Fruit fly (Drosophila melanogaster) whole organism, prepupa: ENCODE results near the gene mAChR-C.

ENCODE experiments used
- Blimp-1 ChIP-seq: fragments of 200-800 bp; sonication (Bioruptor generic); optimal IDR thresholded peaks from 3 replicates; lab custom pipeline; 2017; ENCODE audit warnings: missing biosample characterization, missing genetic modification characterization, mild to moderate bottlenecking, moderate library complexity, missing genetic modification reagents
- CG10631 ChIP-seq: fragments of 200-800 bp; sonication (Bioruptor generic); optimal IDR thresholded peaks from 2 replicates; lab custom pipeline; 2016; ENCODE audit warnings: missing biosample characterization, missing genetic modification characterization
- CG11902 ChIP-seq: fragments of 200-800 bp; sonication (Bioruptor generic); optimal IDR thresholded peaks from 3 replicates; lab custom pipeline; 2016; ENCODE audit warnings: missing biosample characterization, missing genetic modification characterization
- CG15336 ChIP-seq: fragments of 200-800 bp; sonication (Bioruptor generic); IDR thresholded peaks from 2 replicates; pipeline ENCODE4 v1.3.6; 2022; ENCODE audit warnings: missing biosample characterization, missing genetic modification characterization
- CG16779 ChIP-seq: fragments of 200-800 bp; sonication (Bioruptor generic); optimal IDR thresholded peaks from 3 replicates; lab custom pipeline; 2017; ENCODE audit warnings: missing biosample characterization, mild to moderate bottlenecking, missing genetic modification characterization
- CG3032 ChIP-seq: fragments of 200-800 bp; optimal IDR thresholded peaks from 2 replicates; lab custom pipeline; 2019; ENCODE audit warnings: missing biosample characterization, mild to moderate bottlenecking, missing genetic modification characterization, moderate library complexity
- CG31627 ChIP-seq: fragments of 200-800 bp; sonication (Bioruptor generic); optimal IDR thresholded peaks from 3 replicates; lab custom pipeline; 2016; ENCODE audit warnings: missing biosample characterization, missing genetic modification characterization
- CG32006 ChIP-seq: fragments of 200-800 bp; sonication (Bioruptor generic); optimal IDR thresholded peaks from 3 replicates; lab custom pipeline; 2017; ENCODE audit warnings: missing biosample characterization, mild to moderate bottlenecking, missing genetic modification characterization
- CG3919 ChIP-seq: fragments of 200-800 bp; sonication (Bioruptor generic); optimal IDR thresholded peaks from 3 replicates; lab custom pipeline; 2016; ENCODE audit warnings: missing biosample characterization, missing genetic modification characterization
- CG6276 ChIP-seq: fragments of 200-800 bp; sonication (Bioruptor generic); optimal IDR thresholded peaks from 2 replicates; lab custom pipeline; 2017; ENCODE audit warnings: missing biosample characterization, mild to moderate bottlenecking, missing genetic modification characterization
- CG6792 ChIP-seq: fragments of 200-800 bp; sonication (Bioruptor generic); optimal IDR thresholded peaks from 3 replicates; lab custom pipeline; 2016; ENCODE audit warnings: missing biosample characterization, missing genetic modification characterization
- CG6854 ChIP-seq: fragments of 200-800 bp; sonication (Bioruptor generic); optimal IDR thresholded peaks from 2 replicates; lab custom pipeline; 2017; ENCODE audit warnings: missing biosample characterization, mild to moderate bottlenecking, missing genetic modification characterization
- CG8119 ChIP-seq: fragments of 200-800 bp; sonication (Bioruptor generic); IDR thresholded peaks from 3 replicates; pipeline ENCODE4 v1.3.6; 2022; ENCODE audit warnings: missing biosample characterization, missing genetic modification characterization
- CG8319 ChIP-seq: fragments of 200-800 bp; sonication (Bioruptor generic); optimal IDR thresholded peaks from 3 replicates; lab custom pipeline; 2016; ENCODE audit warnings: missing biosample characterization, missing genetic modification characterization
- CG8632 ChIP-seq: fragments of 200-800 bp; sonication (Bioruptor generic); optimal IDR thresholded peaks from 3 replicates; lab custom pipeline; 2016; ENCODE audit warnings: missing biosample characterization, missing genetic modification characterization
- CG9139 ChIP-seq: fragments of 200-800 bp; sonication (Bioruptor generic); optimal IDR thresholded peaks from 3 replicates; lab custom pipeline; 2017; ENCODE audit warnings: missing biosample characterization, mild to moderate bottlenecking, missing genetic modification characterization
- Ets21C ChIP-seq: fragments of 200-800 bp; sonication (Bioruptor generic); optimal IDR thresholded peaks from 3 replicates; lab custom pipeline; 2016; ENCODE audit warnings: missing biosample characterization, missing genetic modification characterization
- Hr38 ChIP-seq: sonication (Bioruptor generic); optimal IDR thresholded peaks from 2 replicates; lab custom pipeline; 2016; ENCODE audit warnings: missing biosample characterization, missing genetic modification characterization
- Hr39 ChIP-seq: fragments of 200-800 bp; sonication (Bioruptor generic); optimal IDR thresholded peaks from 2 replicates; lab custom pipeline; 2016; ENCODE audit warnings: missing biosample characterization, missing genetic modification characterization
- Hr4 ChIP-seq: fragments of 200-800 bp; sonication (Bioruptor generic); optimal IDR thresholded peaks from 3 replicates; lab custom pipeline; 2016; ENCODE audit warnings: missing biosample characterization, missing genetic modification characterization
- Met ChIP-seq: fragments of 200-800 bp; sonication (Bioruptor generic); optimal IDR thresholded peaks from 3 replicates; lab custom pipeline; 2016; ENCODE audit warnings: missing biosample characterization, missing genetic modification characterization
- OdsH ChIP-seq: fragments of 200-800 bp; sonication (Bioruptor generic); optimal IDR thresholded peaks from 3 replicates; lab custom pipeline; 2016; ENCODE audit warnings: missing biosample characterization, missing genetic modification characterization
- Sox102F ChIP-seq: fragments of 200-800 bp; sonication (Bioruptor generic); optimal IDR thresholded peaks from 2 replicates; lab custom pipeline; 2016; ENCODE audit warnings: missing biosample characterization, mild to moderate bottlenecking, missing genetic modification characterization
- Sox14 ChIP-seq: fragments of 200-800 bp; sonication (Bioruptor generic); optimal IDR thresholded peaks from 3 replicates; lab custom pipeline; 2016; ENCODE audit warnings: missing biosample characterization, missing genetic modification characterization
- Sox15 ChIP-seq: fragments of 200-800 bp; sonication (Bioruptor generic); optimal IDR thresholded peaks from 3 replicates; lab custom pipeline; 2016; ENCODE audit warnings: missing biosample characterization, missing genetic modification characterization
- achi ChIP-seq: fragments of 200-800 bp; sonication (Bioruptor generic); optimal IDR thresholded peaks from 3 replicates; lab custom pipeline; 2016; ENCODE audit warnings: missing biosample characterization, missing genetic modification characterization
- acj6 ChIP-seq: fragments of 200-800 bp; sonication (Bioruptor generic); optimal IDR thresholded peaks from 3 replicates; lab custom pipeline; 2016; ENCODE audit warnings: missing biosample characterization, missing genetic modification characterization
- cyc ChIP-seq: fragments of 200-800 bp; sonication (Bioruptor generic); optimal IDR thresholded peaks from 3 replicates; lab custom pipeline; 2016; ENCODE audit warnings: missing biosample characterization, missing genetic modification characterization
- dac ChIP-seq: fragments of 200-800 bp; sonication (Bioruptor generic); optimal IDR thresholded peaks from 2 replicates; lab custom pipeline; 2017; ENCODE audit warnings: missing biosample characterization, mild to moderate bottlenecking, missing genetic modification characterization
- dsx ChIP-seq: fragments of 200-800 bp; optimal IDR thresholded peaks from 3 replicates; lab custom pipeline; 2019; ENCODE audit warnings: missing biosample characterization, mild to moderate bottlenecking, missing genetic modification characterization, moderate library complexity; ENCODE audit not compliant: poor library complexity, severe bottlenecking
- eg ChIP-seq: fragments of 200-800 bp; sonication (Bioruptor generic); IDR thresholded peaks from 3 replicates; pipeline ENCODE4 v1.3.6; 2022; ENCODE audit warnings: missing biosample characterization, missing genetic modification characterization
- esn ChIP-seq: fragments of 200-800 bp; sonication (Bioruptor generic); optimal IDR thresholded peaks from 2 replicates; lab custom pipeline; 2016; ENCODE audit warnings: missing biosample characterization, mild to moderate bottlenecking, missing genetic modification characterization, moderate library complexity
- fd59A ChIP-seq: fragments of 200-800 bp; sonication (Bioruptor generic); optimal IDR thresholded peaks from 2 replicates; lab custom pipeline; 2017; ENCODE audit warnings: missing biosample characterization, mild to moderate bottlenecking, missing genetic modification characterization, missing genetic modification reagents
- fd85E ChIP-seq: fragments of 200-800 bp; sonication (Bioruptor generic); optimal IDR thresholded peaks from 3 replicates; lab custom pipeline; 2016; ENCODE audit warnings: missing biosample characterization, missing genetic modification characterization
- fkh ChIP-seq: fragments of 200-800 bp; sonication (Bioruptor generic); optimal IDR thresholded peaks from 3 replicates; lab custom pipeline; 2017; ENCODE audit warnings: missing biosample characterization, mild to moderate bottlenecking, missing genetic modification characterization, moderate library complexity
- lz ChIP-seq: fragments of 200-800 bp; sonication (Bioruptor generic); optimal IDR thresholded peaks from 3 replicates; lab custom pipeline; 2016; ENCODE audit warnings: missing biosample characterization, missing genetic modification characterization
- net ChIP-seq: fragments of 200-800 bp; sonication (Bioruptor generic); optimal IDR thresholded peaks from 3 replicates; lab custom pipeline; 2016; ENCODE audit warnings: missing biosample characterization, missing genetic modification characterization
- pdm3 ChIP-seq: fragments of 200-800 bp; sonication (Bioruptor generic); optimal IDR thresholded peaks from 3 replicates; lab custom pipeline; 2016; ENCODE audit warnings: missing biosample characterization, missing genetic modification characterization
- salr ChIP-seq, 2 experiments: fragments of 200-800 bp; sonication (Bioruptor generic); optimal IDR thresholded peaks; 3 replicates each; lab custom pipeline; 2016 to 2018; ENCODE audit warnings: missing biosample characterization in 2 of 2, missing genetic modification characterization in 2 of 2, mild to moderate bottlenecking in 1 of 2
- spab ChIP-seq: fragments of 200-800 bp; sonication (Bioruptor generic); optimal IDR thresholded peaks from 2 replicates; lab custom pipeline; 2017; ENCODE audit warnings: missing biosample characterization, mild to moderate bottlenecking, missing genetic modification characterization, missing genetic modification reagents
- ss ChIP-seq, 2 experiments: fragments of 200-800 bp; sonication (Bioruptor generic); optimal IDR thresholded peaks; 2 replicates in 1 of 2; 3 replicates in 1 of 2; lab custom pipeline; 2017 to 2018; ENCODE audit warnings: mild to moderate bottlenecking in 2 of 2, missing biosample characterization in 2 of 2, missing genetic modification characterization in 2 of 2, moderate library complexity in 1 of 2
- svp ChIP-seq: fragments of 200-800 bp; sonication (Bioruptor generic); peaks from one replicate; lab custom pipeline; 2016; ENCODE audit warnings: missing biosample characterization, missing genetic modification characterization
- topi ChIP-seq: fragments of 200-800 bp; sonication (Bioruptor generic); optimal IDR thresholded peaks from 3 replicates; lab custom pipeline; 2016; ENCODE audit warnings: missing biosample characterization, missing genetic modification characterization
- vri ChIP-seq: fragments of 200-800 bp; sonication (Bioruptor generic); optimal IDR thresholded peaks from 3 replicates; lab custom pipeline; 2016; ENCODE audit warnings: missing biosample characterization, mild to moderate bottlenecking, missing genetic modification characterization

mAChR-C gene

dm6 chrX:6861523-6862077, 29.1 kb upstream of the mAChR-C start (continued):
- TF ChIP-seq fkh (GFP tag; lab: Kevin White, UChicago) (peak; percentile 78), fd59A (GFP tag; lab: Kevin White, UChicago) (peak; percentile 69), vri (peak; percentile 72), net (GFP tag; lab: Kevin White, UChicago) (peak; percentile 55), CG9139 (GFP tag; lab: Kevin White, UChicago) (peak; percentile 23), fd85E (GFP tag; lab: Kevin White, UChicago) (no peak), dsx (peak; percentile 60), salr (GFP tag; optimal IDR thresholded peaks at IDR 0.05; lab: Kevin White, UChicago) (peak in 1 of 2 experiments; percentile 38)

dm6 chrX:6860413-6861089, 28.1 kb upstream of the mAChR-C start:
- TF ChIP-seq Hr39 (no peak), topi (GFP tag; lab: Kevin White, UChicago) (no peak), dac (GFP tag; lab: Kevin White, UChicago) (no peak), dsx (no peak), eg (no peak), spab (no peak), ss (GFP tag; optimal IDR thresholded peaks at IDR 0.05; lab: Kevin White, UChicago) (peak; percentile 10 to 32), fkh (GFP tag; lab: Kevin White, UChicago) (peak; percentile 44), CG8119 (GFP tag; lab: Robert Waterston, UW) (peak; percentile 58; the same call in 2 of the 3 replicates), Sox14 (GFP tag; lab: Kevin White, UChicago) (no peak), CG15336 (GFP tag; lab: Robert Waterston, UW) (0 out of 2 replicates have a peak, but pooled peaks have one; percentile 13), CG6792 (no peak), CG32006 (peak; percentile 20), Hr38 (no peak), Hr4 (GFP tag; lab: Kevin White, UChicago) (peak; percentile 46), achi (GFP tag; lab: Kevin White, UChicago) (no peak), pdm3 (GFP tag; lab: Kevin White, UChicago) (no peak), CG6276 (GFP tag; lab: Kevin White, UChicago) (no peak), CG8632 (GFP tag; lab: Kevin White, UChicago) (no peak)
- TF ChIP-seq, all 60 proteins: peak for 6

- TF ChIP-seq Hr38 = no peak
- TF ChIP-seq eg = peak; percentile 72
- TF ChIP-seq spab = peak; percentile 74
- peak; percentile 45 for TF ChIP-seq CG10631 (GFP tag; lab: Kevin White, UChicago)
- TF ChIP-seq topi (GFP tag; lab: Kevin White, UChicago) = peak; percentile 90
- TF ChIP-seq CG6854 (GFP tag; lab: Kevin White, UChicago) = peak; percentile 64
- peak; percentile 9 for TF ChIP-seq fd59A (GFP tag; lab: Kevin White, UChicago)
- TF ChIP-seq CG32006 = peak; percentile 41
- TF ChIP-seq dac (GFP tag; lab: Kevin White, UChicago) = no peak
- TF ChIP-seq Blimp-1 (GFP tag; lab: Kevin White, UChicago) = peak; percentile 78
- TF ChIP-seq esn (GFP tag; lab: Kevin White, UChicago) = peak; percentile 63
- peak; percentile 28 for TF ChIP-seq achi (GFP tag; lab: Kevin White, UChicago)
- no peak for TF ChIP-seq ss (GFP tag; optimal IDR thresholded peaks at IDR 0.05; lab: Kevin White, UChicago)
- peak; percentile 83 for TF ChIP-seq lz (GFP tag; lab: Kevin White, UChicago)
- TF ChIP-seq svp (GFP tag; lab: Kevin White, UChicago) = peak; percentile 82
- TF ChIP-seq acj6 (GFP tag; lab: Kevin White, UChicago) = peak; percentile 12
- peak; percentile 13 for TF ChIP-seq OdsH
- peak; percentile 82 for TF ChIP-seq CG11902
- peak; percentile 84 for TF ChIP-seq CG3919
- TF ChIP-seq salr (GFP tag; optimal IDR thresholded peaks at IDR 0.05; lab: Kevin White, UChicago) = peak in 1 of 2 experiments; percentile 81
- TF ChIP-seq cyc (GFP tag; lab: Kevin White, UChicago) = peak; percentile 88
- TF ChIP-seq Ets21C = no peak
- TF ChIP-seq CG8319 (GFP tag; lab: Kevin White, UChicago) = peak; percentile 75
- peak; percentile 71 for TF ChIP-seq CG16779
- TF ChIP-seq fkh (GFP tag; lab: Kevin White, UChicago) = no peak
- no peak for TF ChIP-seq Sox15 (GFP tag; lab: Kevin White, UChicago)
- TF ChIP-seq Met (GFP tag; lab: Kevin White, UChicago) = peak; percentile 82
- peak; percentile 31 for TF ChIP-seq Sox102F
- TF ChIP-seq fd85E (GFP tag; lab: Kevin White, UChicago) = no peak
- peak; percentile 82 for TF ChIP-seq CG3032 (tag; lab: Kevin White, UChicago)
- peak; percentile 23 for TF ChIP-seq CG31627 (GFP tag; lab: Kevin White, UChicago)
Measured at dm6 chrX:6859756-6860412, 27.4 kb upstream of the mAChR-C start.
